Worm (Caenorhabditis elegans): Measurements from ENCODE around the gene ppm-1.D.

ppm-1.D gene

ce11 chrIII:2368424-2368823, 37.1 kb downstream of the ppm-1.D start, which contains the start of gene H04J21.4:
Gene H04J21.4 (minus strand): TSS chrIII:2368524.
- TF ChIP-seq attf-4 (tag; optimal IDR thresholded peaks at IDR 0.05) = no peak
- peak; percentile 88 for TF ChIP-seq aha-1 (tag)

- TF ChIP-seq egl-43 (GFP tag; IDR thresholded peaks at IDR 0.05) (no peak), ceh-44 (GFP tag; IDR thresholded peaks at IDR 0.05) (no peak), aha-1 (tag) (peak; percentile 11), unc-130 (GFP tag; optimal IDR thresholded peaks at IDR 0.05) (no peak), unc-62 (GFP tag; optimal IDR thresholded peaks at IDR 0.05 in 1 of 2) (no peak), unc-62 (tag; optimal IDR thresholded peaks at IDR 0.05) (no peak), nhr-11 (tag; optimal IDR thresholded peaks at IDR 0.05) (no peak)
Observed at ce11 chrIII:2371864-2372263, 40.5 kb downstream of the ppm-1.D start, which contains the start of gene H04J21.1. Gene H04J21.1 (minus strand): TSS chrIII:2371964.

DNA sequence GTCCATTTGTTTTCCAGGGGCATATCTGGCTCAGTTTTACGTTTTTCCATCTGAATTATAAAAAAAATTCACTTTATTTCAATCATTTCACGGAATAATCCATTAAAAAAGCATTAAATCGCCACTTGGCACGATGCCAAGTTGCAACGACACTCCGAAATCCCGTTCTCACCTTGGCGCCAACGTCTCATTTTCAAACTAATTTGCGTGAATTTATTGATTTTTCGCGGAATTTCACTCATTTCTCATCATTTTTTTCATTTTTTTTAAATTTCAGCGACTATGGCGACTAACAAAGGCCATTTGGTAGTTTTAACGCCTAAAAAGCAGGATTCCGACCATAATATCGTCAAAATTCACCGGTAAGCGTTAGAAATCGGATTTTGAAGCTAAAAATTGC, 44.5 kb downstream of the ppm-1.D start, which contains the start of gene H14E04.2:
H14E04.2 (plus strand) TSS at position 276 of the 400 bp plus-strand sequence.
- TF ChIP-seq nhr-11 (tag; optimal IDR thresholded peaks at IDR 0.05) (peak; percentile 26), hif-1 (tag; optimal IDR thresholded peaks at IDR 0.05) (no peak), snpc-1.2 (GFP tag; IDR thresholded peaks at IDR 0.05) (no peak), lsy-2 (tag; optimal IDR thresholded peaks at IDR 0.05) (peak; percentile 11 to 88), ceh-62 (tag; optimal IDR thresholded peaks at IDR 0.05) (no peak), T20F7.1 (GFP tag; optimal IDR thresholded peaks at IDR 0.05) (peak; percentile 97), lin-38 (GFP tag; IDR thresholded peaks at IDR 0.05) (peak; percentile 73), Y48G9A.11 (GFP tag; IDR thresholded peaks at IDR 0.05) (peak; percentile 95), dpl-1 (GFP tag; optimal IDR thresholded peaks at IDR 0.05) (peak; percentile 97), aha-1 (tag) (peak; percentile 87), mes-2 (tag; optimal IDR thresholded peaks at IDR 0.05; ENCODE audit: poor library complexity, severe bottlenecking) (peak; percentile 83), hlh-30 (tag; optimal IDR thresholded peaks at IDR 0.05; ENCODE audit: insufficient read depth) (peak; percentile 49), pha-4 (GFP tag; IDR thresholded peaks at IDR 0.05) (peak; percentile 35; the same call in 1 of the 2 replicates), pha-4 (tag; optimal IDR thresholded peaks at IDR 0.05) (no peak), cey-2 (tag; optimal IDR thresholded peaks at IDR 0.05; ENCODE audit: borderline replicate concordance, insufficient read depth) (no peak), mdl-1 (tag; optimal IDR thresholded peaks at IDR 0.05) (no peak), nhr-111 (GFP tag; optimal IDR thresholded peaks at IDR 0.05) (no peak), nhr-25 (tag; optimal IDR thresholded peaks at IDR 0.05; ENCODE audit: borderline replicate concordance, insufficient read depth) (peak; percentile 45), mep-1 (tag; optimal IDR thresholded peaks at IDR 0.05) (peak; percentile 59), arid-1 (GFP tag; conservative IDR thresholded peaks at IDR 0.05) (no peak), rbr-2 (tag; optimal IDR thresholded peaks at IDR 0.05) (peak; percentile 44), spr-3 (GFP tag; optimal IDR thresholded peaks at IDR 0.05) (no peak), nhr-6 (tag; optimal IDR thresholded peaks at IDR 0.05) (peak; percentile 26), nhr-102 (tag; optimal IDR thresholded peaks at IDR 0.05) (no peak), mxl-2 (GFP tag; conservative IDR thresholded peaks at IDR 0.05) (no peak), ZK337.2 (GFP tag; IDR thresholded peaks at IDR 0.05) (no peak), daf-19 (GFP tag; conservative IDR thresholded peaks at IDR 0.05) (no peak), dmd-8 (GFP tag; IDR thresholded peaks at IDR 0.05) (no peak), lin-13 (GFP tag; optimal IDR thresholded peaks at IDR 0.05) (peak; percentile 67)

ce11 chrIII:2384364-2384763, 53.0 kb downstream of the ppm-1.D start:
- peak; percentile 30 for TF ChIP-seq aha-1 (tag)
- no peak for TF ChIP-seq lin-38 (GFP tag; IDR thresholded peaks at IDR 0.05)
- peak; percentile 99 for TF ChIP-seq ceh-28 (tag; optimal IDR thresholded peaks at IDR 0.05)
